Fruit fly (Drosophila melanogaster): ENCODE measurements around the gene CG33912.
A peak's percentile ranks its signal among the peaks of the same experiment; 100 is the strongest.

The CG33912 gene

dm6 chr3L:20730323-20731238 is 24.9 kb downstream of the CG33912 start, which contains the start of gene CG13252 (continued):
- TF ChIP-seq D19B (GFP tag; optimal IDR thresholded peaks at IDR 0.05) (no peak), dysf (GFP tag; IDR thresholded peaks at IDR 0.05) (no peak; the same call in 2 of the 3 replicates), Hey (tag; optimal IDR thresholded peaks at IDR 0.05) (peak; percentile 52), CG14710 (tag; optimal IDR thresholded peaks at IDR 0.05) (no peak), btn (GFP tag; optimal IDR thresholded peaks at IDR 0.05) (no peak), B-H1 (GFP tag; IDR thresholded peaks at IDR 0.05) (no peak; the same call in 2 of the 3 replicates), CG33557 (GFP tag; optimal IDR thresholded peaks at IDR 0.05) (no peak), az2 (GFP tag; optimal IDR thresholded peaks at IDR 0.05) (no peak), crol (GFP tag; IDR thresholded peaks at IDR 0.05) (peak; percentile 50; the same call in 1 of the 2 replicates), dpn (GFP tag; optimal IDR thresholded peaks at IDR 0.05) (no peak), CG15601 (tag; optimal IDR thresholded peaks at IDR 0.05) (peak; percentile 35), Gsc (GFP tag; IDR thresholded peaks at IDR 0.05) (no peak), toy (GFP tag; IDR thresholded peaks at IDR 0.05) (no peak), Tbp (GFP tag; optimal IDR thresholded peaks at IDR 0.05) (no peak), sug (tag; optimal IDR thresholded peaks at IDR 0.05) (peak; percentile 16), E2f2 (GFP tag; IDR thresholded peaks at IDR 0.05) (no peak), CG17568 (GFP tag; optimal IDR thresholded peaks at IDR 0.05) (peak; percentile 38), CG4707 (GFP tag; optimal IDR thresholded peaks at IDR 0.05) (peak; percentile 40), CG4820 (GFP tag; optimal IDR thresholded peaks at IDR 0.05) (no peak), h (optimal IDR thresholded peaks at IDR 0.05) (no peak), CG11504 (tag; optimal IDR thresholded peaks at IDR 0.05) (peak; percentile 22), Taf1 (GFP tag; IDR thresholded peaks at IDR 0.05) (no peak), lov (optimal IDR thresholded peaks at IDR 0.05) (no peak), lov (GFP tag; IDR thresholded peaks at IDR 0.05) (no peak), CG11696 (GFP tag; IDR thresholded peaks at IDR 0.05) (no peak), CG3065 (GFP tag; optimal IDR thresholded peaks at IDR 0.05) (no peak), CG11247 (GFP tag; IDR thresholded peaks at IDR 0.05) (no peak), CG3847 (GFP tag; IDR thresholded peaks at IDR 0.05) (peak; percentile 19; the same call in 1 of the 2 replicates), CG18619 (GFP tag; optimal IDR thresholded peaks at IDR 0.05) (no peak), CHES-1-like (GFP tag; optimal IDR thresholded peaks at IDR 0.05) (no peak), vvl (GFP tag; IDR thresholded peaks at IDR 0.05) (peak; percentile 13), inv (GFP tag; IDR thresholded peaks at IDR 0.05; ENCODE audit: partially characterized antibody) (no peak), mld (GFP tag; IDR thresholded peaks at IDR 0.05; ENCODE audit: partially characterized antibody) (no peak), B-H2 (GFP tag; optimal IDR thresholded peaks at IDR 0.05) (no peak), CG16779 (GFP tag; IDR thresholded peaks at IDR 0.05) (no peak), exex (tag; optimal IDR thresholded peaks at IDR 0.05) (peak; percentile 20), sc (optimal IDR thresholded peaks at IDR 0.05) (no peak), sc (GFP tag; optimal IDR thresholded peaks at IDR 0.05) (no peak), CG14860 (GFP tag; IDR thresholded peaks at IDR 0.05; ENCODE audit: partially characterized antibody) (no peak), sd (tag; optimal IDR thresholded peaks at IDR 0.05) (peak; percentile 92), gt (GFP tag; IDR thresholded peaks at IDR 0.05) (no peak), tx (GFP tag; optimal IDR thresholded peaks at IDR 0.05) (no peak), usp (GFP tag; optimal IDR thresholded peaks at IDR 0.05) (no peak), al (GFP tag; IDR thresholded peaks at IDR 0.05) (no peak), repo (GFP tag; optimal IDR thresholded peaks at IDR 0.05) (no peak), bcd (GFP tag; optimal IDR thresholded peaks at IDR 0.05) (peak; percentile 28), CG9932 (GFP tag; IDR thresholded peaks at IDR 0.05) (peak; percentile 11; the same call in 1 of the 2 replicates), HLH4C (GFP tag; IDR thresholded peaks at IDR 0.05; ENCODE audit: partially characterized antibody) (no peak), ttk (GFP tag; IDR thresholded peaks at IDR 0.05) (no peak), CG13894 (tag; optimal IDR thresholded peaks at IDR 0.05) (no peak)

Data from whole organism, embryonic.